Worm (Caenorhabditis elegans): ENCODE measurements around the gene srsx-29.

Gene srsx-29

DNA sequence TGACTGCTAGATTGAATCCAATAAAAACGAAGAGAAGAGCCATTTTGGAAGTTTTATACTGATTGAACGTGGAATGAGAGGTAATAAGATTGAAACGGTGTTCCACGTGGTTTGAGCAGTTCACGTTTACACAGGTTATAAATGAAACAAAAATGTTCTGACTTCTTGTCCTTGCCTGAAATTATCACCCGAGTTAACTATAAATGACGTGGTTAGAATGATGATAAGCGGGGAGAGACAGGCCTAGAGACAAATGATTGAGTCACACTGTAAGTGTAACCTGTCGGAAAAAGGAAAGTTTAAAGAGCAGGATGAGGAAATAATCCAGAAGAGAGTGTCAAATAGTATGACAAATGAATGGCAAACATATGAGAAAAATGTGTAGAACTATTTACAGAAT is 6.2 kb downstream of the srsx-29 start, which contains the start of gene C51E3.10:
C51E3.10 (minus strand) TSS at position 181 of the 400 bp plus-strand sequence.
- TF ChIP-seq unc-39 (tag; optimal IDR thresholded peaks at IDR 0.05) (no peak), pha-4 (tag; optimal IDR thresholded peaks at IDR 0.05) (peak; percentile 15), ZK546.5 (tag; optimal IDR thresholded peaks at IDR 0.05) (no peak), mml-1 (tag; optimal IDR thresholded peaks at IDR 0.05) (no peak), skn-1 (tag; optimal IDR thresholded peaks at IDR 0.05) (peak; percentile 70), R02D3.7 (tag; optimal IDR thresholded peaks at IDR 0.05) (no peak), elt-2 (tag; optimal IDR thresholded peaks at IDR 0.05) (peak; percentile 94), ama-1 (optimal IDR thresholded peaks at IDR 0.05) (no peak), mdl-1 (tag; optimal IDR thresholded peaks at IDR 0.05) (peak; percentile 24), eor-1 (tag; optimal IDR thresholded peaks at IDR 0.05) (no peak), jun-1 (tag; optimal IDR thresholded peaks at IDR 0.05) (peak; percentile 39), fos-1 (tag; optimal IDR thresholded peaks at IDR 0.05) (no peak), fkh-10 (GFP tag; optimal IDR thresholded peaks at IDR 0.05) (no peak), pqm-1 (tag; optimal IDR thresholded peaks at IDR 0.05) (peak; percentile 96), nhr-237 (tag; optimal IDR thresholded peaks at IDR 0.05) (no peak), fkh-2 (tag; optimal IDR thresholded peaks at IDR 0.05) (no peak), aly-2 (tag; optimal IDR thresholded peaks at IDR 0.05) (no peak), tbx-2 (tag; optimal IDR thresholded peaks at IDR 0.05) (no peak)

DNA sequence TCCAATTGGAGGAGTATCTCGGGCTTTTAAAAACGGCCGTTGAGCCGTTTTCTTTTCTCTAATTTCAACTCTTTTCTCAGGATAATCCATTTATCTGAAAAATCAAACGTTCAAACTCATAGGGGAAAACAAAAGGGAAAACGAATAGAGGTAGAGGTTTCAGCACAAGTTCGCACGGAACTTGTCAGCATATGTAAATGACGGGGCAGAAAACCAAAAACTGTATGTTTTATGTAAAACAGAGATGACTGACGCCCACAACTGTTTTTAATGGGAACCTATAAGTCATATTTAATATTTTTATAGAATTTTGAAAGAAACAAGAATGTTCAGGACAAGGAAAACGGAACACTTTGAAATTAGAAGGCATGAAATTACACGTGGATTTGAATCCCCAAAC is 11.6 kb downstream of the srsx-29 start, which contains the start of gene C51E3.6:
C51E3.6 (minus strand) TSS at position 101 of the 400 bp plus-strand sequence.
- TF ChIP-seq fkh-2 (tag; optimal IDR thresholded peaks at IDR 0.05): no peak
- no peak for TF ChIP-seq nhr-11 (tag; optimal IDR thresholded peaks at IDR 0.05)
- no peak for TF ChIP-seq nhr-43 (tag; optimal IDR thresholded peaks at IDR 0.05; ENCODE audit: poor library complexity, severe bottlenecking)
- no peak for TF ChIP-seq nhr-237 (tag; optimal IDR thresholded peaks at IDR 0.05)
- TF ChIP-seq eor-1 (tag; optimal IDR thresholded peaks at IDR 0.05): no peak
- TF ChIP-seq pqm-1 (tag; optimal IDR thresholded peaks at IDR 0.05): no peak
- TF ChIP-seq nhr-76 (tag; optimal IDR thresholded peaks at IDR 0.05): no peak
- TF ChIP-seq ztf-4 (tag; optimal IDR thresholded peaks at IDR 0.05): no peak
- no peak for TF ChIP-seq nhr-25 (tag; optimal IDR thresholded peaks at IDR 0.05)
- no peak for TF ChIP-seq lsy-12 (tag; optimal IDR thresholded peaks at IDR 0.05)
- TF ChIP-seq nhr-23 (tag; optimal IDR thresholded peaks at IDR 0.05): no peak
- TF ChIP-seq elt-2 (tag; optimal IDR thresholded peaks at IDR 0.05): no peak
- no peak for TF ChIP-seq mml-1 (tag; optimal IDR thresholded peaks at IDR 0.05)
- TF ChIP-seq fos-1 (tag; optimal IDR thresholded peaks at IDR 0.05): no peak

DNA sequence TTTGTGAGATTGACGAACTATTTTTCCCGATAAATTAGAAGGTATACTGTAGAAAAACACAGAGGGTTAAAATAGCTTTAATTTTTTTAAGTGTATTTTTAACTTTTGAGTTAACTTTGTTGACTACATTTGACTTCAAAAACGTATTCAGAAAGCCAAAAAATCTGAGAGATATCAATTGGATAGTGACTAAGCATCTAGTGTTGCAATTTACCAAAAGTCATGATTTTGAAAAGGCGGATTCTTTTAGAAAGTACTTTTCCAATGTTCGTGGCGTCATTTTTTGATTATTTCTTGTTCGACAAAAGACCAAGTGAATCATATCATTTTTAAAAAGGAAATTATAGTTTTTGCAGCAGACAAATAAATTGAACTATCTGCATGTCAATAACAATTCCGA is 14.1 kb downstream of the srsx-29 start:
- TF ChIP-seq ceh-16 (tag; optimal IDR thresholded peaks at IDR 0.05) (no peak), zag-1 (tag; optimal IDR thresholded peaks at IDR 0.05) (no peak), ZK546.5 (tag; optimal IDR thresholded peaks at IDR 0.05) (no peak), ama-1 (optimal IDR thresholded peaks at IDR 0.05) (no peak), ceh-9 (tag; optimal IDR thresholded peaks at IDR 0.05) (no peak), nhr-67 (tag; optimal IDR thresholded peaks at IDR 0.05) (no peak), nhr-237 (tag; optimal IDR thresholded peaks at IDR 0.05) (no peak), nhr-28 (tag; optimal IDR thresholded peaks at IDR 0.05) (no peak), ztf-11 (tag; optimal IDR thresholded peaks at IDR 0.05) (no peak), snpc-4 (tag; optimal IDR thresholded peaks at IDR 0.05) (no peak)

DNA sequence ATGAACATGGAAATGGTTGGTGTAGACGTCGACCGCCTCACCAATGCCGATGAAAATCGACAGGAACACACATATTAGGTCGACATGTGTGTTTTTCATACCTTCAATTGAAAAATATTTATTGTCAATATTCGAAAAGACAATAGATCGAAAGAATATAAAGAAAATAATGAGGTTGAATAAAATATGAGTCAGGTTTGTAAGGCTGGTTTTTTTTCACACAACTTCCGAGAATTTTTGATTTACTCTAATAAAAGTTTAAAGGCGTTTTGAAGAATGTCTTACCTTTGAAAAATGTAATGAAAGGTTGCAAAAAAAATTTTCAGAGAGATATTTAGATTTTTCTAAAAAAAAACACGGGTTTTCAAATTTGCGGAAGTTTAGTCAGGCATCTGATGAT is 18.9 kb downstream of the srsx-29 start, which contains the start of gene egl-3:
egl-3 (minus strand) TSS at position 101 of the 400 bp plus-strand sequence.
- TF ChIP-seq nhr-43 (tag; optimal IDR thresholded peaks at IDR 0.05; ENCODE audit: poor library complexity, severe bottlenecking): no peak
- no peak for TF ChIP-seq lsy-12 (tag; optimal IDR thresholded peaks at IDR 0.05)
- no peak for TF ChIP-seq nhr-23 (tag; optimal IDR thresholded peaks at IDR 0.05)
- TF ChIP-seq aly-2 (tag; optimal IDR thresholded peaks at IDR 0.05): no peak
- TF ChIP-seq fos-1 (tag; optimal IDR thresholded peaks at IDR 0.05): no peak
- no peak for TF ChIP-seq nhr-237 (tag; optimal IDR thresholded peaks at IDR 0.05)
- TF ChIP-seq unc-39 (tag; optimal IDR thresholded peaks at IDR 0.05): no peak
- no peak for TF ChIP-seq pha-4 (tag; optimal IDR thresholded peaks at IDR 0.05)
- TF ChIP-seq ceh-82 (tag; optimal IDR thresholded peaks at IDR 0.05): no peak
- TF ChIP-seq nhr-28 (tag; optimal IDR thresholded peaks at IDR 0.05): no peak
- TF ChIP-seq ceh-16 (tag; optimal IDR thresholded peaks at IDR 0.05): no peak
- TF ChIP-seq skn-1 (tag; optimal IDR thresholded peaks at IDR 0.05): no peak
- TF ChIP-seq zag-1 (tag; optimal IDR thresholded peaks at IDR 0.05): no peak
- no peak for TF ChIP-seq fkh-10 (GFP tag; optimal IDR thresholded peaks at IDR 0.05)
- no peak for TF ChIP-seq nhr-67 (tag; optimal IDR thresholded peaks at IDR 0.05)
- TF ChIP-seq nhr-12 (tag; optimal IDR thresholded peaks at IDR 0.05): no peak
- TF ChIP-seq elt-3 (tag; optimal IDR thresholded peaks at IDR 0.05): no peak

All from whole organism, L3 larva.